Worm (Caenorhabditis elegans) whole organism, L2 larva: Measurements from ENCODE around the gene mboa-7.

Source experiments
- C34F6.9 ChIP-seq: fragments of 150-350 bp; optimal IDR thresholded peaks from 2 replicates; lab custom pipeline; 2014; ENCODE audit warnings: missing biosample characterization, missing genetic modification characterization
- F13H6.1 ChIP-seq: sonication (generic microtip); optimal IDR thresholded peaks from 2 replicates; lab custom pipeline; 2016; ENCODE audit warnings: missing genetic modification characterization, missing compliant biosample characterization
- R02D3.7 ChIP-seq: fragments of 150-350 bp; optimal IDR thresholded peaks from 2 replicates; lab custom pipeline; 2014; ENCODE audit warnings: missing biosample characterization, missing genetic modification characterization
- alr-1 ChIP-seq: fragments of 150-350 bp; optimal IDR thresholded peaks from 2 replicates; lab custom pipeline; 2014; ENCODE audit warnings: missing biosample characterization, missing genetic modification characterization
- ceh-16 ChIP-seq: fragments of 150-350 bp; optimal IDR thresholded peaks from 2 replicates; lab custom pipeline; 2014; ENCODE audit warnings: missing biosample characterization, missing genetic modification characterization
- crh-2 ChIP-seq: sonication (generic microtip); optimal IDR thresholded peaks from 2 replicates; lab custom pipeline; 2017; ENCODE audit warnings: missing biosample characterization, missing genetic modification characterization
- dmd-4 ChIP-seq: sonication (generic microtip); optimal IDR thresholded peaks from 2 replicates; lab custom pipeline; 2017; ENCODE audit warnings: missing biosample characterization, missing genetic modification characterization
- fos-1 ChIP-seq: fragments of 150-350 bp; optimal IDR thresholded peaks from 2 replicates; lab custom pipeline; 2014; ENCODE audit warnings: missing biosample characterization, missing genetic modification characterization
- gmeb-1 ChIP-seq: fragments of 150-350 bp; optimal IDR thresholded peaks from 2 replicates; lab custom pipeline; 2014; ENCODE audit warnings: missing biosample characterization, missing genetic modification characterization
- lin-11 ChIP-seq: fragments of 150-350 bp; sonication (generic microtip); optimal IDR thresholded peaks from 2 replicates; lab custom pipeline; 2014; ENCODE audit warnings: missing biosample characterization, missing genetic modification characterization, inconsistent platforms, mixed read lengths
- mab-5 ChIP-seq: fragments of 150-350 bp; optimal IDR thresholded peaks from 2 replicates; lab custom pipeline; 2014; ENCODE audit warnings: missing biosample characterization, missing genetic modification characterization
- mdl-1 ChIP-seq, 2 experiments: fragments of 150-350 bp in 1 of 2; sonication (generic microtip) in 1 of 2; optimal IDR thresholded peaks; 2 replicates each; lab custom pipeline; 2017; ENCODE audit warnings: missing biosample characterization in 2 of 2, missing genetic modification characterization in 2 of 2
- nhr-10 ChIP-seq: sonication (generic microtip); optimal IDR thresholded peaks from 2 replicates; lab custom pipeline; 2017; ENCODE audit warnings: missing biosample characterization, missing genetic modification characterization
- nhr-12 ChIP-seq: fragments of 150-350 bp; optimal IDR thresholded peaks from 2 replicates; lab custom pipeline; 2014; ENCODE audit warnings: missing biosample characterization, missing genetic modification characterization
- nhr-129 ChIP-seq: fragments of 150-350 bp; optimal IDR thresholded peaks from 2 replicates; lab custom pipeline; 2014; ENCODE audit warnings: missing biosample characterization, missing genetic modification characterization
- nhr-21 ChIP-seq: fragments of 150-350 bp; optimal IDR thresholded peaks from 2 replicates; lab custom pipeline; 2014; ENCODE audit warnings: missing biosample characterization, missing genetic modification characterization
- nhr-77 ChIP-seq: fragments of 150-350 bp; optimal IDR thresholded peaks from 2 replicates; lab custom pipeline; 2014; ENCODE audit warnings: missing biosample characterization, missing genetic modification characterization
- sem-4 ChIP-seq: fragments of 150-350 bp; optimal IDR thresholded peaks from 2 replicates; lab custom pipeline; 2014; ENCODE audit warnings: missing biosample characterization, missing genetic modification reagents, missing genetic modification characterization
- skn-1 ChIP-seq: sonication (generic microtip); optimal IDR thresholded peaks from 2 replicates; lab custom pipeline; 2017; ENCODE audit warnings: missing biosample characterization, missing genetic modification characterization
- sma-3 ChIP-seq: sonication (generic microtip); optimal IDR thresholded peaks from 2 replicates; lab custom pipeline; 2016; ENCODE audit warnings: missing genetic modification reagents, missing genetic modification characterization, missing compliant biosample characterization
- sma-9 ChIP-seq, 2 experiments: fragments of 150-350 bp in 1 of 2; sonication (generic microtip) in 1 of 2; optimal IDR thresholded peaks; 2 replicates each; lab custom pipeline; 2014 to 2016; ENCODE audit warnings: missing genetic modification characterization in 2 of 2, mild to moderate bottlenecking in 1 of 2, missing biosample characterization in 1 of 2, missing compliant biosample characterization in 1 of 2, missing genetic modification reagents in 1 of 2, moderate library complexity in 1 of 2
- unc-55 ChIP-seq: fragments of 150-350 bp; sonication (generic microtip); optimal IDR thresholded peaks from 3 replicates; lab custom pipeline; 2014; ENCODE audit warnings: missing biosample characterization, missing genetic modification reagents, missing genetic modification characterization
- ztf-4 ChIP-seq: fragments of 150-350 bp; optimal IDR thresholded peaks from 2 replicates; lab custom pipeline; 2014; ENCODE audit warnings: missing biosample characterization, missing genetic modification characterization

The mboa-7 gene

DNA sequence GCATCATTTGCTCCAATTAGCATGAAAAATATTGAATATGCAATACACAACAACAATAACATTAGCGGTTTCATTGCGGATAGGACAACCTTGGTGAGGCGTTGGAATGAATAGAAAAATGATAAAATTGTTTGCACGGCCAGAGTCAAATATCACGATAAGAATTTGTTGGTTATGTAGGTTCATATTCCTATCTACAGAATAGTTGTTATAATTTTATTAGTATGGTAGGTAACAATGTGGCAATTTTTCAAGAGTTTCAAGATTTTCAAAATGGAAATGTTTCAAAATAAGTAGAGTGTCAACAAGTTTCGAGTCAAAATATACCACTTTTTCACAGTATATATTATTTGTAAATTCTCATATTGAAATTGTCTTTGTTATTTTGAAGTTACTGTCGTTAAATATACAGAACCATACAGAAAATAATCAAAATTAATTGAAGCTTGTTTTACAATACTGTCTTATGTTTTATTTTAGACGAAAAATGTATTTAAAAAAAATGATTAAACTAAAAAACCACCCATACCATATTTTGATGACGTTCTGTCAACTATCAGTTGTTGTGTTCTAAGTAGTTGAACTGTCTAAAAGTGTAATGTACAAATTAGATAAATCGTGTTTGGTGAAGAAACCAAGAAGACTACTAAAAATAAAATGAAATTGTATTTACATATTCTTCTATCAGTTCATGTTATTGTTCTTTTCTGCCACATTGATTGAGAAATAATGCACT lies 18.1 kb upstream of the mboa-7 start, which contains the start of the genes F59F5.3 and F59F5.4:
Gene F59F5.3 (minus strand): TSS at position 101 of the 736 bp plus-strand sequence.
Gene F59F5.4 (plus strand): TSS at position 686 of the 736 bp plus-strand sequence.
- no peak for TF ChIP-seq nhr-10 (tag; lab: Kevin White, UChicago)
- no peak for TF ChIP-seq F13H6.1
- peak; percentile 24 for TF ChIP-seq fos-1 (tag; lab: Kevin White, UChicago)
- TF ChIP-seq R02D3.7 (tag; lab: Kevin White, UChicago) = no peak
- TF ChIP-seq alr-1 = no peak
- TF ChIP-seq, all 48 proteins: peak for 1

DNA sequence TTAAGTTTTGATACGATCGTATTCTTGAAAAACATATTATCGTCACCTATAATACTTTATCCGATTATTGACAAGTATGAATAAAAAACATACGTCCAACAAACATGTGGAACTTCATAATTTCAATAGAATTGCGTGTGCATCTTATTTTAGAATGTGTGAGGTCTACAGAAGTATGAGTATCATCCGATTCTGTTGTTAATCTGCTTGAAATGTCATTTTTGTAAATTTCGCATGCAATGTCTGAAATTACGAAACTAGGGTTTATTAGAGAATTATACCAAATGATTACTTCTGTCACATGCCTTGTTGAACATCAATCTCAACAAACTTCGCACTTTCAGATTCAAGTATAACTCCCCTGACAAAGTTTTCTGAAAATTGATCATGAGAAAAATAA lies 17.4 kb upstream of the mboa-7 start:
- TF ChIP-seq crh-2 (tag; lab: Kevin White, UChicago) (no peak), lin-11 (tag; lab: Kevin White, UChicago) (no peak), nhr-77 (tag; lab: Kevin White, UChicago) (no peak), dmd-4 (tag; lab: Kevin White, UChicago) (no peak), nhr-12 (no peak), sma-3 (GFP tag; lab: Kevin White, UChicago) (no peak), ceh-16 (tag; lab: Kevin White, UChicago) (no peak), F13H6.1 (no peak), nhr-21 (tag; lab: Kevin White, UChicago) (no peak), fos-1 (tag; lab: Kevin White, UChicago) (no peak), unc-55 (GFP tag; lab: Kevin White, UChicago) (no peak)

DNA sequence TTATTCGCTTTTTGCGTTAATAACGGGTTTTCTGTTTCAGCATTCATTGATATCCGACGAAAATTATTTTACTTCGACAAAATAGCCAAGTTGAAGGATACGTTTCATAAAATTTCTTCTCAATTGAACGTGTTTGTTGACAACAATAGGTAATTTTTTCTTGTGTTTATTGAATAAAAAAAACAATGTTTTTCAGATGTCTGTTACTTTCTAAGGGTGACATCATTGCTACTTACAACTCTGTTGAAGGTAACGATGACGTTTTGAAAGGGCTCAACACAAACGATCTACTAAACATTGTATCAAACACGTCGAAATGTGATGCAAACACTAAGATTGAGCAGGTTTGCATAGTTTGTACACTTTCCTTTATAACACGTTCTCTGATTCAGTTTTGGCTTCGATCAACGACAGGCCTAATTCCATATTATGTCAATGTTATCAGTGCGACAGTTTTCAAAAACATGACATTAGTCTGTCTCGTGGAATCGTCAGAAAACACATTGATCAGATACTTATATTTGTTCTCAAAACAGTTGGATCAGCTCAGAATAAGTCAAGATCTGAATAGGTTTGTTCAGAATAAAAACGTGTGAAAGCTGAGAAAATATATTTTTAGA lies 10.4 kb upstream of the mboa-7 start:
- no peak for TF ChIP-seq alr-1
- no peak for TF ChIP-seq dmd-4 (tag; lab: Kevin White, UChicago)
- TF ChIP-seq C34F6.9 (tag; lab: Kevin White, UChicago) = no peak
- no peak for TF ChIP-seq gmeb-1 (tag; lab: Kevin White, UChicago)
- no peak for TF ChIP-seq F13H6.1
- TF ChIP-seq ztf-4 (tag; lab: Kevin White, UChicago) = no peak
- no peak for TF ChIP-seq nhr-12

DNA sequence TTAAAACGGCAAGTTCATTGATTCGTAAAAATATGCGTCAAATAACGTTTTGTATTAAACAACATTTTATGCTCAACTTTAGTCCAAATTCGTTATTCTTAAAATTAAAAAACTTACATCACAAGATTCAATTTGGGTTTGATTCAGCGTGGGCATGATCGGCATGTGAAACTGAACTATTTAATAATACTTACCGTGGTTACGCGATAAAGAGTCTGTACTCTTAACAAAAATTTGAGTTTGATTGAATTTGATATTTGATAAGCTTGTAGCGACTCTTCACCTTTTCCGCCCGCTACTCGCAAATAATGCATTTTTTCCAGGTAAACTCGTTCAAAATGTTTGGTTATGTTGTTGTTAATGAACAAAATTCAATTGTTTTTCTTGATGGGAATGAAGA lies 9.1 kb upstream of the mboa-7 start, which contains the start of gene glo-3:
Gene glo-3 (plus strand): TSS at position 253 of the 400 bp plus-strand sequence.
- TF ChIP-seq sma-9 (GFP tag; optimal IDR thresholded peaks at IDR 0.05; lab: Kevin White, UChicago) (peak; percentile 16), sma-9 (tag; optimal IDR thresholded peaks at IDR 0.05; lab: Kevin White, UChicago) (no peak), sem-4 (tag; lab: Kevin White, UChicago) (no peak), fos-1 (tag; lab: Kevin White, UChicago) (peak; percentile 68)
- TF ChIP-seq, all 48 proteins: peak for 2

DNA sequence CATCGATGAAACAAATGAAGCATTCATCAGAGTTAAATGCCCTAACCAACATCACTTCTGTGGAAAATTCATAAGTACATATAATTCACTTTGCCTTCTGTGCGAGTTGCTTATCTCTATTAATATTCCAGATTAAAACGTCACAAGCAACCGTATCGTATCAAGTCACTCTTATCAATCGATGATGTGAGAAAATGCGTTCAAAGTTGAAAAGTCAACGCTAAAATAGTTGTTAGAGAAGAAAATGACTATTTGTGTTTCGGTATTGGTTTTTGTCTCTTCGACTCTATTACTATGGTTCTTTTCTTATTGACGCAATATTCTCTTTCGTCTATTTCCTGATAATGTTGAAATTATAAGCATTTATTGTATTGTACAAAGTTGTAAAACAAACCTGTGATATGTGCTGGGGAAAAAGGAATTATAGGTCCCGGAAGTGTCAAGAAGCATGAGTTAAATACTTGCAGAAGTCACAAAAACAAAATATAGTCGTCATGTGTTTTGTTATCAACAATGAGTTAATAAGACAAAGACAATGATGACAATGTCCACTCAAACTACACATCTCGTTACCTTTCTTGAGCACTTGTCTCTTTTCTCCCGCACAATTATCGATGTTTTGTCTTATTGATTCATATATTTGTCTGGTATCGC lies 7.9 kb upstream of the mboa-7 start:
- TF ChIP-seq lin-11 (tag; lab: Kevin White, UChicago) = no peak
- TF ChIP-seq sma-9 (GFP tag; optimal IDR thresholded peaks at IDR 0.05; lab: Kevin White, UChicago) = peak; percentile 68
- no peak for TF ChIP-seq sma-9 (tag; optimal IDR thresholded peaks at IDR 0.05; lab: Kevin White, UChicago)
- TF ChIP-seq skn-1 (tag; lab: Kevin White, UChicago) = peak; percentile 55
- TF ChIP-seq mab-5 (tag; lab: Kevin White, UChicago) = no peak
- peak; percentile 74 for TF ChIP-seq fos-1 (tag; lab: Kevin White, UChicago)
- TF ChIP-seq F13H6.1 = peak; percentile 52
- TF ChIP-seq, all 48 proteins: peak for 4

DNA sequence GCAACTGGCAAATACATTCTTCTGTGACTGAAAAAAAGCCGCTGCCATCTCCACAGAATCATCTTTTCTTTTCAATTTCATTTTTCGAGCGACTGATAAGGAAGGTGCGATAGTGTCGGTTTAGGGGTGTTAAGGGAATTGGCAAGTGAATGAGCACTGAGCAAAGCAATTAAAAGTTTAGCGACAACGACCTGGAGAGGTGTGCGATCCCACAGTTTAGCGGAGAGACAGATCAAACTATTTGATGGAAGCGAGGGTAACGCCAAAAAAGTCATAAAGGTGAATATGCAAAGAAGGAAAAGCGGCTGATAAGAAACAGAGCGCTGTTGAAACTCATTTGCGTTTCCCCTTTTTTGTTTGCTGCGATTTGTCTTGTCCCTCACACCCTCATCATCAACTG lies 4.6 kb upstream of the mboa-7 start, which contains the start of the genes F14F3.5 and slcf-1:
Gene F14F3.5 (minus strand): TSS at position 234 of the 400 bp plus-strand sequence.
Gene slcf-1 (plus strand): TSS at position 302 of the 400 bp plus-strand sequence.
- TF ChIP-seq fos-1 (tag; lab: Kevin White, UChicago) (peak; percentile 38), mdl-1 (tag; optimal IDR thresholded peaks at IDR 0.05; lab: Kevin White, UChicago) (no peak)

DNA sequence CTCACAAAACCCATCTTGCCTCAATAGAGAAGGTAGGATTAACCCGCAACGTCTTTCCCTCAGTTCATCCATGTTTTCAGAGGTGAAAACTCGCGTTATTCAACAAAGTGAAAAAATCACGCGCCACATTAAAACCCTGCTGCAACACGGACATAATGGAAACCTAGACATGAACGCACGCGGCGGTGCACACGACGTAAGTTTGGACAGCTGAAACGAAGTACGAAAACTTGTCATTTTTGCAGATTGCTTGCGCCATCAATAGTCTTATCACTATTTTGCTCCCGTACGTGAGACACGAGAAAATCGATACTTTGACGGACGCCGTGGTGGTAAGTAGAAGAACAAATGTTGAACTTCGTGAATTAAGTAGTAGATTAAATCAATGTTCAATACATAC lies 3.0 kb upstream of the mboa-7 start:
- TF ChIP-seq fos-1 (tag; lab: Kevin White, UChicago) (peak; percentile 13), R02D3.7 (tag; lab: Kevin White, UChicago) (no peak), gmeb-1 (tag; lab: Kevin White, UChicago) (no peak), sma-9 (GFP tag; optimal IDR thresholded peaks at IDR 0.05; lab: Kevin White, UChicago) (peak; percentile 42), sma-9 (tag; optimal IDR thresholded peaks at IDR 0.05; lab: Kevin White, UChicago) (no peak), nhr-129 (tag; lab: Kevin White, UChicago) (no peak)
- TF ChIP-seq, all 48 proteins: peak for 2
